Fruit fly (Drosophila melanogaster) whole organism, pupa: ENCODE measurements around the gene ifc.

ENCODE experiments used
- CG10348 ChIP-seq: fragments of 200-800 bp; sonication (Bioruptor generic); IDR thresholded peaks from 2 replicates; pipeline ENCODE4 v1.3.6; 2022; ENCODE audit warnings: missing biosample characterization, missing genetic modification characterization
- CG12605 ChIP-seq: fragments of 200-800 bp; sonication (Bioruptor generic); IDR thresholded peaks from 2 replicates; pipeline ENCODE4 v1.3.6; 2022; ENCODE audit warnings: missing biosample characterization, missing genetic modification characterization
- CG13204 ChIP-seq: fragments of 200-800 bp; sonication (Bioruptor generic); optimal IDR thresholded peaks from 2 replicates; lab custom pipeline; 2018; ENCODE audit warnings: missing biosample characterization, mild to moderate bottlenecking, missing genetic modification characterization, moderate library complexity
- CG14655 ChIP-seq: fragments of 200-800 bp; sonication (Bioruptor generic); optimal IDR thresholded peaks from 3 replicates; lab custom pipeline; 2017; ENCODE audit warnings: mild to moderate bottlenecking, missing biosample characterization, missing genetic modification reagents, missing genetic modification characterization
- CG15710 ChIP-seq: fragments of 200-800 bp; sonication (Bioruptor generic); optimal IDR thresholded peaks from 2 replicates; lab custom pipeline; 2018; ENCODE audit warnings: missing biosample characterization, mild to moderate bottlenecking, missing genetic modification characterization, moderate library complexity
- CG17806 ChIP-seq: fragments of 200-800 bp; sonication (Bioruptor generic); optimal IDR thresholded peaks from 2 replicates; lab custom pipeline; 2018; ENCODE audit warnings: missing biosample characterization, mild to moderate bottlenecking, missing genetic modification characterization, moderate library complexity
- CG32121 ChIP-seq: fragments of 200-800 bp; sonication (Bioruptor generic); IDR thresholded peaks from 2 replicates; pipeline ENCODE4 v1.3.6; 2022; ENCODE audit warnings: missing biosample characterization, missing genetic modification characterization
- CG34367 ChIP-seq: fragments of 200-800 bp; sonication (Bioruptor generic); optimal IDR thresholded peaks from 2 replicates; lab custom pipeline; 2018; ENCODE audit warnings: missing biosample characterization, mild to moderate bottlenecking, missing genetic modification characterization
- CG4496 ChIP-seq: fragments of 200-800 bp; sonication (Bioruptor generic); IDR thresholded peaks from 3 replicates; pipeline ENCODE4 v1.3.6; 2022; ENCODE audit warnings: missing biosample characterization, missing genetic modification characterization
- CG8159 ChIP-seq: fragments of 200-800 bp; sonication (Bioruptor generic); optimal IDR thresholded peaks from 3 replicates; lab custom pipeline; 2018; ENCODE audit warnings: missing biosample characterization, mild to moderate bottlenecking, missing genetic modification characterization, moderate library complexity
- CG8301 ChIP-seq: fragments of 200-800 bp; sonication (Bioruptor generic); optimal IDR thresholded peaks from 2 replicates; lab custom pipeline; 2018; ENCODE audit warnings: missing biosample characterization, mild to moderate bottlenecking, missing genetic modification characterization
- CG9948 ChIP-seq: fragments of 200-800 bp; sonication (Bioruptor generic); optimal IDR thresholded peaks from 2 replicates; lab custom pipeline; 2018; ENCODE audit warnings: missing biosample characterization, mild to moderate bottlenecking, missing genetic modification characterization, moderate library complexity
- D1 ChIP-seq: fragments of 200-800 bp; sonication (Bioruptor generic); optimal IDR thresholded peaks from 2 replicates; lab custom pipeline; 2018; ENCODE audit warnings: missing biosample characterization, mild to moderate bottlenecking, missing genetic modification characterization, moderate library complexity
- EcR ChIP-seq: fragments of 200-800 bp; sonication (Bioruptor generic); optimal IDR thresholded peaks from 3 replicates; lab custom pipeline; 2019; ENCODE audit warnings: missing biosample characterization, missing genetic modification characterization, mild to moderate bottlenecking, moderate library complexity, missing genetic modification reagents
- Ets98B ChIP-seq: fragments of 200-800 bp; sonication (Bioruptor generic); IDR thresholded peaks from 2 replicates; pipeline ENCODE4 v1.3.6; 2022; ENCODE audit warnings: missing biosample characterization, missing genetic modification characterization
- Pif1A ChIP-seq: fragments of 200-800 bp; sonication (Bioruptor generic); optimal IDR thresholded peaks from 3 replicates; lab custom pipeline; 2016; ENCODE audit warnings: missing biosample characterization, missing genetic modification characterization
- Pif1B ChIP-seq: fragments of 200-800 bp; sonication (Bioruptor generic); optimal IDR thresholded peaks from 3 replicates; lab custom pipeline; 2016; ENCODE audit warnings: missing biosample characterization, missing genetic modification characterization
- Snoo ChIP-seq: fragments of 200-800 bp; sonication (Bioruptor generic); optimal IDR thresholded peaks from 3 replicates; lab custom pipeline; 2017; ENCODE audit warnings: missing biosample characterization, mild to moderate bottlenecking, missing genetic modification characterization, inconsistent platforms
- fd96Ca ChIP-seq: fragments of 200-800 bp; sonication (Bioruptor generic); IDR thresholded peaks from 3 replicates; pipeline ENCODE4 v1.3.6; 2022; ENCODE audit warnings: missing biosample characterization, missing genetic modification characterization
- gl ChIP-seq: fragments of 200-800 bp; sonication (Bioruptor generic); optimal IDR thresholded peaks from 2 replicates; lab custom pipeline; 2018; ENCODE audit warnings: missing biosample characterization, mild to moderate bottlenecking, missing genetic modification characterization
- rn ChIP-seq: fragments of 200-800 bp; sonication (Bioruptor generic); IDR thresholded peaks from 2 replicates; pipeline ENCODE4 v1.3.6; 2022; ENCODE audit warnings: missing biosample characterization, missing genetic modification characterization

ifc gene

dm6 chr2L:6020535-6020934 is 34.4 kb downstream of the ifc start, which contains the start of gene CG13996:
Gene CG13996 (plus strand): TSS chr2L:6020835.
- TF ChIP-seq CG34367 (tag; lab: Kevin White, UChicago) (no peak), Pif1A (GFP tag; lab: Kevin White, UChicago) (no peak), gl (tag; lab: Kevin White, UChicago) (no peak), Pif1B (GFP tag; lab: Kevin White, UChicago) (no peak), rn (GFP tag; lab: Robert Waterston, UW) (no peak), Snoo (no peak), CG8301 (tag; lab: Kevin White, UChicago) (no peak), CG9948 (tag; lab: Kevin White, UChicago) (no peak), Ets98B (no peak), CG12605 (GFP tag; lab: Robert Waterston, UW) (no peak), CG4496 (GFP tag; lab: Robert Waterston, UW) (no peak), CG14655 (GFP tag; lab: Kevin White, UChicago) (no peak), CG32121 (GFP tag; lab: Robert Waterston, UW) (no peak), fd96Ca (GFP tag; lab: Robert Waterston, UW) (no peak), CG15710 (tag; lab: Kevin White, UChicago) (no peak), EcR (GFP tag; lab: Kevin White, UChicago) (no peak), CG8159 (tag; lab: Kevin White, UChicago) (no peak), CG10348 (GFP tag; lab: Robert Waterston, UW) (no peak), D1 (no peak), CG17806 (tag; lab: Kevin White, UChicago) (no peak)
- TF ChIP-seq, all 21 proteins: peak for 0

DNA sequence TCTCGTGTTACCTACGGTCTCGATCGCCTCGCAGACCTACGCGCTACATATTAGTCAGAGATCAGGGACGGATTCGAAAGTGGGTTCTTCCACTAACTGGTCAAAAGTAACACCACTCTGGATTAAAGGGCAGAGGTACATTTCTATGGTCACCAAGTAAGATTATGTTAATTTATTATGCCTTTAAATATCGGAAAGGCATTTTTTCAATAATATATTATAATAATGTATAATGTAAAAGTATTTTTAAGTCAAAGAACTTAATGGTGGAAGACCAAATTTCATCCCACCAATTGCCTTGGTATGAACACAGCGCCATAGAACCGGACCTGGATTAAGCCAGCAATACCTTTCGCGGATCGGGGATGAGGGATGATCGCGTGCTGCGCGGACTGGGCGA is 36.6 kb downstream of the ifc start:
- TF ChIP-seq CG15710 (tag; lab: Kevin White, UChicago) (peak; percentile 57), Pif1A (GFP tag; lab: Kevin White, UChicago) (peak; percentile 65), CG17806 (tag; lab: Kevin White, UChicago) (peak; percentile 76), fd96Ca (GFP tag; lab: Robert Waterston, UW) (peak; percentile 51; the same call in 2 of the 3 replicates), D1 (peak; percentile 16), CG34367 (tag; lab: Kevin White, UChicago) (peak; percentile 40), CG12605 (GFP tag; lab: Robert Waterston, UW) (no peak), EcR (GFP tag; lab: Kevin White, UChicago) (no peak), CG13204 (GFP tag; lab: Kevin White, UChicago) (peak; percentile 3), Snoo (peak; percentile 59), CG8301 (tag; lab: Kevin White, UChicago) (peak; percentile 53), CG14655 (GFP tag; lab: Kevin White, UChicago) (peak; percentile 77), CG32121 (GFP tag; lab: Robert Waterston, UW) (no peak), CG10348 (GFP tag; lab: Robert Waterston, UW) (no peak), CG9948 (tag; lab: Kevin White, UChicago) (peak; percentile 66), Pif1B (GFP tag; lab: Kevin White, UChicago) (peak; percentile 74), Ets98B (no peak), rn (GFP tag; lab: Robert Waterston, UW) (no peak), CG4496 (GFP tag; lab: Robert Waterston, UW) (0 out of 3 replicates have a peak, but pooled peaks have one; percentile 20), CG8159 (tag; lab: Kevin White, UChicago) (peak; percentile 83), gl (tag; lab: Kevin White, UChicago) (peak; percentile 32)

- TF ChIP-seq CG9948 (tag; lab: Kevin White, UChicago), result no peak
- no peak for TF ChIP-seq CG13204 (GFP tag; lab: Kevin White, UChicago)
- no peak for TF ChIP-seq Snoo
- TF ChIP-seq CG14655 (GFP tag; lab: Kevin White, UChicago), result no peak
- no peak for TF ChIP-seq CG15710 (tag; lab: Kevin White, UChicago)
- TF ChIP-seq EcR (GFP tag; lab: Kevin White, UChicago), result no peak
- TF ChIP-seq rn (GFP tag; lab: Robert Waterston, UW), result no peak
- no peak for TF ChIP-seq CG32121 (GFP tag; lab: Robert Waterston, UW)
- TF ChIP-seq CG10348 (GFP tag; lab: Robert Waterston, UW), result no peak
- no peak for TF ChIP-seq D1
- no peak for TF ChIP-seq Pif1A (GFP tag; lab: Kevin White, UChicago)
- TF ChIP-seq CG12605 (GFP tag; lab: Robert Waterston, UW), result no peak
- no peak for TF ChIP-seq CG8159 (tag; lab: Kevin White, UChicago)
These were observed 38.3 kb downstream of the ifc start, which contains the start of gene CG9107 for dm6 chr2L:6024345-6024907. Gene CG9107 (minus strand): TSS chr2L:6024539.

dm6 chr2L:6028712-6029111 is 42.6 kb downstream of the ifc start:
- TF ChIP-seq CG8159 (tag; lab: Kevin White, UChicago), result no peak
- peak; percentile 2 for TF ChIP-seq CG34367 (tag; lab: Kevin White, UChicago)
- no peak; the same call in 1 of the 2 replicates for TF ChIP-seq Ets98B
- no peak for TF ChIP-seq CG14655 (GFP tag; lab: Kevin White, UChicago)
- TF ChIP-seq CG12605 (GFP tag; lab: Robert Waterston, UW), result peak; percentile 33; the same call in 1 of the 2 replicates
- peak; percentile 6 for TF ChIP-seq Pif1A (GFP tag; lab: Kevin White, UChicago)

DNA sequence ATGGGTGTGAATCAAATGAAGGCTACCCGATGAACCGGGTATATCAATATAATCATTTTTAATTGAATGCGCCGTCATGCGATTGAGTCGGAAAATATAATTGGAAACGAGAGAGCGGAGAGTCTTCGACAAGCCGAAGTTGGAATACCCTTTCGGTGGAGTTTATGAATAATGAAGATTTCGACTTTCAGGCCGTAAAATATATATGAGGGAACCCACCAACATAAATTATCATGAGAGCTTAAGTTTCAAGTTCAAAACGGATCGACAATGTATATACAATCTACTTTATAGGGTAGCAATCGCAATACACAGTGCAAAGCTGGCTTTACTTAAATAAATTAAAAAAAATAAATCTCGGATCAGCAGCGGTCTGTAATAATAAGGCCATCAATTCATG is 45.7 kb downstream of the ifc start:
- TF ChIP-seq CG15710 (tag; lab: Kevin White, UChicago) (peak; percentile 56), CG34367 (tag; lab: Kevin White, UChicago) (peak; percentile 45), CG17806 (tag; lab: Kevin White, UChicago) (peak; percentile 44), Ets98B (peak; percentile 69), rn (GFP tag; lab: Robert Waterston, UW) (no peak), CG10348 (GFP tag; lab: Robert Waterston, UW) (no peak), CG4496 (GFP tag; lab: Robert Waterston, UW) (peak; percentile 60; the same call in 1 of the 3 replicates), CG8301 (tag; lab: Kevin White, UChicago) (no peak), CG12605 (GFP tag; lab: Robert Waterston, UW) (no peak), Snoo (no peak), Pif1B (GFP tag; lab: Kevin White, UChicago) (no peak), Pif1A (GFP tag; lab: Kevin White, UChicago) (no peak), D1 (no peak), fd96Ca (GFP tag; lab: Robert Waterston, UW) (peak; percentile 28; the same call in 1 of the 3 replicates), gl (tag; lab: Kevin White, UChicago) (no peak), CG8159 (tag; lab: Kevin White, UChicago) (peak; percentile 69), CG32121 (GFP tag; lab: Robert Waterston, UW) (no peak), CG13204 (GFP tag; lab: Kevin White, UChicago) (no peak), CG9948 (tag; lab: Kevin White, UChicago) (peak; percentile 29), EcR (GFP tag; lab: Kevin White, UChicago) (peak; percentile 40), CG14655 (GFP tag; lab: Kevin White, UChicago) (no peak)
